Worm (Caenorhabditis elegans): ENCODE measurements around the gene ZC404.2.

DNA sequence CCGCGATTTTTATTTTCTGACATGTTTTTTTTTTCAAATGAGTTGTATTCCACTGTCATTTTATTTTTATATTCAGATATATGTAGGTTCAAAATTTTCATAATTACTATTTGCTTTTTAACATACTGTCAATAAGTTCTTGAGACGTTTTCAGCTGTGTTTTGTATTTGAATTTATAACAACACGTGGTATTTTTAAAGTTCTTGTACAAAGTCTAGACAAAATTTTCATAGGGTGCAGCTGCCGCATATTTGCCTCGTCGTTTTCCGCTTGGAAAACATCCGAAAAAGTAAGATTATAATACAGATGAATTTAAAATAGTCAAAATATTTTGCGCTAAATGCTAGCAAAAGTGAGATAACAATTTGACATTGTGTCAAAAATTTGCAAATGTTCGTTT, 41.0 kb downstream of the ZC404.2 start, which contains the start of gene dmsr-15:
- TF ChIP-seq skn-1 (tag; optimal IDR thresholded peaks at IDR 0.05) = no peak
- no peak for TF ChIP-seq ama-1 (optimal IDR thresholded peaks at IDR 0.05)
- TF ChIP-seq nhr-76 (tag; optimal IDR thresholded peaks at IDR 0.05) = no peak
- TF ChIP-seq mep-1 (tag; optimal IDR thresholded peaks at IDR 0.05) = no peak
- TF ChIP-seq fos-1 (tag; optimal IDR thresholded peaks at IDR 0.05) = no peak
